Worm (Caenorhabditis elegans): ENCODE results near the gene lem-2.

DNA sequence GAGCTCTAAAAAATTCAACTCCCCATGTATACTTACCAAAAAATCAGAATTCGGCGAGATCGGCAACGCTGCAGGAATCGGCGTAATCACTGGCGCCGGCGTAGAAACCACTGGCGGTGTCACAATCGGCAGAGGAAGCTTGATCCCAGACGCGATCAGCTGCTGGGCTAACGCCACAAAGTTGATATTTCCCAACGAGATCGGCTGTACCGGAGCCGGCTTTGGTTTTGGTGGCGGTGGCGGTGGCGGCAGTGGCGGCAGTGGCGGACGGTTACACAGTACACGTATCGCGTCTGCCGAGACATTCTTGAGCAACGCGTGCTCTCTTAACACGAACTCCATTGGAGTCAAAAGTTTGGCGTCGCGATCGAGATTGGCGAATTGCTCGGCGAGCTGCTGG, 28.7 kb upstream of the lem-2 start:
- no peak for TF ChIP-seq unc-62 (GFP tag; optimal IDR thresholded peaks at IDR 0.05)
- TF ChIP-seq unc-39 (tag; optimal IDR thresholded peaks at IDR 0.05): no peak
- TF ChIP-seq ceh-16 (tag; optimal IDR thresholded peaks at IDR 0.05): no peak
- no peak for TF ChIP-seq nfya-1 (tag; optimal IDR thresholded peaks at IDR 0.05; ENCODE audit: insufficient read depth)
- no peak for TF ChIP-seq ceh-9 (tag; optimal IDR thresholded peaks at IDR 0.05)
- no peak for TF ChIP-seq pqm-1 (tag; optimal IDR thresholded peaks at IDR 0.05)
- TF ChIP-seq nhr-237 (tag; optimal IDR thresholded peaks at IDR 0.05): no peak
- no peak for TF ChIP-seq ama-1 (optimal IDR thresholded peaks at IDR 0.05)
- TF ChIP-seq ZK546.5 (tag; optimal IDR thresholded peaks at IDR 0.05): no peak
- TF ChIP-seq R02D3.7 (tag; optimal IDR thresholded peaks at IDR 0.05): no peak
- TF ChIP-seq nhr-25 (tag; optimal IDR thresholded peaks at IDR 0.05): no peak
- TF ChIP-seq egl-27 (tag; optimal IDR thresholded peaks at IDR 0.05): no peak
